Fruit fly (Drosophila melanogaster): ENCODE measurements around the gene CG14312.

CG14312 gene

DNA sequence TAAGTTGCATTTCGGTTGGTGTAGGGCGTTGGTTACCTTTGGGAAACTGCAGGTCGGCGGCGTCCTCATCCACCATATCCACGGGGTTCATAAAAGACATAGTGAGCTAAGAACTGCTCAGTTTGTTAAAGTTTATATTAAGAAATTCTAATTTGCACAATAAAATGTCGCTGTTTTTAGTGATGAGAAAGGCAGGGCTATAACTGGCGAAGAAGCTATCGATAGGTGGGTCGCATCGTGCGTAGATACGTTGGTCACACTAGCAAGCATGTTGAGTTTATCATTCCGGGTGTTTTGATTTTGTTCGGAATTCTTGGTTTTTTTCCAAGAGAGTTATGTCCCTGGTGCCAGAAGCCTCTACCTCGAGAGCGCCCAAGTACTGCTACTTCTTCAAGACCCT lies 28.0 kb downstream of the CG14312 start, which contains the start of the genes Ada2a, Polr2D, Tgs1 and moi (continued):
- TF ChIP-seq Dref (GFP tag; IDR thresholded peaks at IDR 0.05) (peak; percentile 82), CG14710 (tag; optimal IDR thresholded peaks at IDR 0.05) (peak; percentile 15), YL-1 (GFP tag; optimal IDR thresholded peaks at IDR 0.05) (peak; percentile 44), ttk (GFP tag; IDR thresholded peaks at IDR 0.05) (no peak), CG2129 (GFP tag; IDR thresholded peaks at IDR 0.05; ENCODE audit: partially characterized antibody) (peak; percentile 42; the same call in 1 of the 2 replicates), zen2 (GFP tag; IDR thresholded peaks at IDR 0.05; ENCODE audit: partially characterized antibody) (peak; percentile 51; the same call in 1 of the 3 replicates), salm (tag; optimal IDR thresholded peaks at IDR 0.05) (no peak)

DNA sequence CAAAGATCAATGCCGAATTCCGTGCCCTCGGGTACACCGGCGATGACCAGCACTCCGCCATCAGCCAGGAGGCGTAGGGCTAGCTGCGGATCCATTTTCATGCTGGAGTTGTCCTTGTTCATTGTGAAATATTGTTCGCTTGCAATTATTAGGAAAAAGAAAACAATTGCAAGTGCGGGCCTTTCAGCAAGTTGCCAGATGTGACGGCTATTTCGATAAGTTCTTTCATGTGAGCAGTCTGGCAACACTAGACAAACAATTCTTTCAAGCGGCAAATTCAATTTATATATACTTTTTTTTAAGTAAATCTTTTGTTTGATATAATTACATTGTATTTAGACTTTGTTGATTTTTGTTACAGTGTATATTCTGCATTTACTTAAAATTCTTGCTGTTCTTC lies 30.8 kb downstream of the CG14312 start, which contains the start of gene CG12320:
Gene CG12320, minus strand, starts transcription at position 157 of the 400 bp plus-strand sequence.
- TF ChIP-seq CTCF (GFP tag; optimal IDR thresholded peaks at IDR 0.05) (peak; percentile 10), trem (tag; optimal IDR thresholded peaks at IDR 0.05) (peak; percentile 77), E2f2 (GFP tag; IDR thresholded peaks at IDR 0.05) (peak; percentile 94), nmo (GFP tag; optimal IDR thresholded peaks at IDR 0.05) (no peak), CG43689 (GFP tag; IDR thresholded peaks at IDR 0.05) (no peak), zen (tag; optimal IDR thresholded peaks at IDR 0.05) (no peak), BEAF-32 (GFP tag; optimal IDR thresholded peaks at IDR 0.05) (peak; percentile 43), Sry-δ (GFP tag; optimal IDR thresholded peaks at IDR 0.05) (peak; percentile 41), CG3407 (GFP tag; optimal IDR thresholded peaks at IDR 0.05) (no peak), crp (GFP tag; optimal IDR thresholded peaks at IDR 0.05) (no peak), al (GFP tag; IDR thresholded peaks at IDR 0.05) (no peak), CG6791 (GFP tag; IDR thresholded peaks at IDR 0.05; ENCODE audit: partially characterized antibody) (no peak), CG12236 (GFP tag; optimal IDR thresholded peaks at IDR 0.05) (no peak), amos (GFP tag; IDR thresholded peaks at IDR 0.05; ENCODE audit: partially characterized antibody) (no peak), CG8281 (tag; optimal IDR thresholded peaks at IDR 0.05) (no peak), CG10267 (tag; optimal IDR thresholded peaks at IDR 0.05) (peak; percentile 15), CG17328 (GFP tag; IDR thresholded peaks at IDR 0.05) (0 out of 2 replicates have a peak, but pooled peaks have one; percentile 8), YL-1 (GFP tag; optimal IDR thresholded peaks at IDR 0.05) (peak; percentile 57), MESR4 (GFP tag; optimal IDR thresholded peaks at IDR 0.05) (peak; percentile 42), CG12659 (GFP tag; optimal IDR thresholded peaks at IDR 0.05) (peak; percentile 5), phol (tag; optimal IDR thresholded peaks at IDR 0.05) (no peak), Med (GFP tag) (peak; percentile 32), gfzf (GFP tag; optimal IDR thresholded peaks at IDR 0.05) (peak; percentile 11), Fer1 (GFP tag; optimal IDR thresholded peaks at IDR 0.05) (peak; percentile 5), CG13287 (GFP tag; IDR thresholded peaks at IDR 0.05; ENCODE audit: partially characterized antibody) (peak; percentile 42; the same call in 1 of the 2 replicates), mld (GFP tag; IDR thresholded peaks at IDR 0.05; ENCODE audit: partially characterized antibody) (no peak), nerfin-2 (GFP tag; IDR thresholded peaks at IDR 0.05; ENCODE audit: partially characterized antibody) (peak; percentile 33; the same call in 1 of the 2 replicates), Scr (GFP tag; IDR thresholded peaks at IDR 0.05; ENCODE audit: partially characterized antibody) (0 out of 2 replicates have a peak, but pooled peaks have one; percentile 25), CG17568 (GFP tag; optimal IDR thresholded peaks at IDR 0.05) (no peak), CG17359 (tag; optimal IDR thresholded peaks at IDR 0.05) (no peak), CG7372 (GFP tag; IDR thresholded peaks at IDR 0.05) (no peak), zfh1 (GFP tag; IDR thresholded peaks at IDR 0.05) (no peak), CG14710 (tag; optimal IDR thresholded peaks at IDR 0.05) (peak; percentile 34), dysf (GFP tag; IDR thresholded peaks at IDR 0.05) (no peak), CG15514 (GFP tag; optimal IDR thresholded peaks at IDR 0.05) (peak; percentile 70), Neu2 (GFP tag; optimal IDR thresholded peaks at IDR 0.05; ENCODE audit: borderline replicate concordance) (no peak), CG17361 (GFP tag; IDR thresholded peaks at IDR 0.05) (no peak), CG9797 (GFP tag; optimal IDR thresholded peaks at IDR 0.05) (peak; percentile 0), CG2116 (GFP tag; optimal IDR thresholded peaks at IDR 0.05) (peak; percentile 41), NfI (GFP tag; optimal IDR thresholded peaks at IDR 0.05) (no peak), CG4617 (GFP tag; optimal IDR thresholded peaks at IDR 0.05; ENCODE audit: borderline replicate concordance) (peak; percentile 59), CG6813 (GFP tag; optimal IDR thresholded peaks at IDR 0.05) (no peak)
